Worm (Caenorhabditis elegans) whole organism, L4/young adult: Measurements from ENCODE around the gene spp-27.

Experiments used
- W03F9.2 ChIP-seq: fragments of 150-350 bp; optimal IDR thresholded peaks from 2 replicates; lab custom pipeline; 2014; ENCODE audit warnings: missing biosample characterization, missing genetic modification characterization
- dao-5 ChIP-seq: sonication (generic microtip); optimal IDR thresholded peaks from 2 replicates; lab custom pipeline; 2016; ENCODE audit warnings: missing genotype, missing genetic modification characterization, moderate library complexity, missing compliant biosample characterization
- him-1 ChIP-seq: sonication (generic microtip); optimal IDR thresholded peaks from 2 replicates; lab custom pipeline; 2016; ENCODE audit warnings: missing genotype, missing genetic modification reagents, missing genetic modification characterization, missing compliant biosample characterization

Gene spp-27

ce11 chrV:6520385-6521080, 36.4 kb downstream of the spp-27 start, which contains the start of the genes F46E10.2 and F46E10.18:
Gene F46E10.2, plus strand, starts transcription at chrV:6520435.
Gene F46E10.18, plus strand, starts transcription at chrV:6521030.
- TF ChIP-seq W03F9.2 (tag; lab: Kevin White, UChicago) (no peak), him-1 (no peak), dao-5 (tag; lab: Kevin White, UChicago) (no peak)

DNA sequence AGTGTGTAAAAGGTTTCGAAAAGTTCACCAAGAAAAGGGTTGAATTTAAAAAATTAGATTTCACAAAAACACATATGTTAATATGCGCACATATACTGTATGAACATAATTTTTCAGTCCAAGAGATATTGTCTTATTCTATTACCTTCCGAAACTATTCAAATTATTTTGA, 38.8 kb downstream of the spp-27 start, which contains the start of gene F46E10.3:
TSS of gene F46E10.3 (plus strand) at position 73 of the 172 bp plus-strand sequence.
- TF ChIP-seq dao-5 (tag; lab: Kevin White, UChicago) (no peak), W03F9.2 (tag; lab: Kevin White, UChicago) (no peak), him-1 (no peak)

DNA sequence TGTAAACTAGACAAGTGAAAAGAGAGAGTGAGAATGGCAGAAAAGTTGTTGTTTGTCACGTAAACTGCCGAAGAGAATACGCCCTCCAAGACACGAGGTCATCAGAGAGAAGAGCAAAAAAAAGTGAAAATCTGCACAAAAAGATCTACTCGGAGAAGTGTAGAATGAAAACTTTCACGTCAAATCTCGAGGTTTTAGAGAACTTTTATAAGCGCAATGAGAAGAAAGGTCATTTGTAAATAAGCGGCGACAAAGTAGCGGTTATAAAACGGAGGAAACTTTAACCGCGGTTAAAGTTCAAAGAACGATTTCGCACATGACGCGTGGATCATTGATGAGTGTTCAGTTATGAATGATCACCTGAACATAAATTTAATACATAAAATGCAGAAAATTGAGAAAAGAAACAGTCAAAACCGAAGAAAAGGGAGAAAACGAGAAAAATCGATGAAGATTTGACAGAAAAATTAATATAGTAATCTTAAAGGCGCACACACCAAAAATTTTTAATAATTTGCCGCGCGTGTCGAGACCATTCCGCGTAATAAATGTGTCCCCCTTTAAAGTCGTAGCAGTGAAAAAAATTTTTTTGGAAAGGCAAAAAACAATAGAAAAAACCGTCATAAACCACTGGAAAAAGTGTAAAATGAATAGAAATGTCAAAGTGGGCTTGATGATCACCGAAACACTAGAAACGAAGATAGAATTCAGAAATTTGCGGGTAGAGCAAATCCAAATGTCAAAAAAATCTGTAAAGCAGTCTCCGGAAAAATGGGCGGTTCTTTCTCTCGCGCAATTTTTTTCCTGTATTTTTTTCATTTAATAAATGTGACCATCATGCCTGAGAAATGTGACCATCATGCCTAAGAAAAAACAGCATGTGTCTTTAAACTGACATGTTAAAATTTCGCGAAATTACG, 39.4 kb downstream of the spp-27 start:
- no peak for TF ChIP-seq him-1
- TF ChIP-seq W03F9.2 (tag; lab: Kevin White, UChicago), result no peak
- no peak for TF ChIP-seq dao-5 (tag; lab: Kevin White, UChicago)

DNA sequence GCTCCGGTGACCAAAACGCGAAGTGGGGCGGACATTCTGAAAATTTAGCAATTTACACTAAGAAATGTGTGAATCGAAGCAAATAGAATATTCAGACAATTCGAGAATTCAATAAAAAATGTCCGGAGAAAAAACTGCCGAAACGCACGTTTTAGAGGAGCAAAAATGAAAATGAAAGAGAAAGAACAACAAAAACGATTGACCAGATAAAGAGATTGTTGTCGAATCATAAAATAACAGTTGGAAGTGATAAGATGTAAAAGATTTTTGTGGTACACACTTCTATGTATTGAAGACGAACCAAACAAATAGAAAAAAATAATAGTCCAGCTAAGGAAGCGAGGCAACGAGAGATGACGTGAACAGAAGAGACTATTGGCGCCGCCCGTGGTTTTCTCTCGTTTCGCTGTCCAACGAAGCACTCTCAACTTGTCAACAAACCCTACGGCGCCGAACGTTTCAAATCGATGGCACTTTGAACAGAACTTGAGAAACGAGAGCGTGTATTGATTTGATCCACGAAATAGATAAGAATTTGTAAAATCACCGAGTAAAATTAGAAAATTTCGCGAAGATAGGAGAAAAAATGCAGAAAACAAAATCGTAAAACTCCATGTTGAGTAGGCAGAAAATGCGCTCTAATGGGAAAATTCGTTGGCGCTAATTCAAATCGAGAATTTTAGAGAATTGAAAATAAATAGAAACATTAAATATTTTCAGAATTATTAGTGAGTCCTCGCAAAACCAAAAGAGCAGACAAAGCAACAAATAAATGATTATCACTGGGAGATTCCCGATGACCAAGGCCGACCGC, 40.2 kb downstream of the spp-27 start, which contains the start of gene mdh-1:
TSS of gene mdh-1 (minus strand) at position 36 of the 814 bp plus-strand sequence.
- no peak for TF ChIP-seq him-1
- no peak for TF ChIP-seq W03F9.2 (tag; lab: Kevin White, UChicago)
- TF ChIP-seq dao-5 (tag; lab: Kevin White, UChicago), result no peak

DNA sequence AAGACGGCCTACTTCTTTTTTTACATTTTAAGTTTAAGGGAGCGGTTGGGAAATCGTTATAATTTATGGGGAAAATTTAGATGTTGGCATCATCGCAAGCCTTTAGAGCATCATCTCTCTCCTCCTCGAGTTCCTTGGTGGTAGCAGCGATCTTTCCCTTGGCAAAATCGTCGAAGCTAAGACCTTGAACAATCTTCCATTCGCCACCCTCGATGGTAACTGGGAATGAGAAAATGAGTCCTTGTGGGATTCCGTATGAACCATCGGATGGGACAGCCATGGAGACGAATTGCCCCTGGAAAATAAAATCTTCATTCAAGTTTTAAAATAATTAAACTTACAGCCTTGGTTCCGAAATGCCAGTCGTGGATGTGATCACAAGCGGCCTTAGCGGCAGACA, 41.6 kb downstream of the spp-27 start:
- TF ChIP-seq dao-5 (tag; lab: Kevin White, UChicago) (no peak), him-1 (no peak), W03F9.2 (tag; lab: Kevin White, UChicago) (no peak)

DNA sequence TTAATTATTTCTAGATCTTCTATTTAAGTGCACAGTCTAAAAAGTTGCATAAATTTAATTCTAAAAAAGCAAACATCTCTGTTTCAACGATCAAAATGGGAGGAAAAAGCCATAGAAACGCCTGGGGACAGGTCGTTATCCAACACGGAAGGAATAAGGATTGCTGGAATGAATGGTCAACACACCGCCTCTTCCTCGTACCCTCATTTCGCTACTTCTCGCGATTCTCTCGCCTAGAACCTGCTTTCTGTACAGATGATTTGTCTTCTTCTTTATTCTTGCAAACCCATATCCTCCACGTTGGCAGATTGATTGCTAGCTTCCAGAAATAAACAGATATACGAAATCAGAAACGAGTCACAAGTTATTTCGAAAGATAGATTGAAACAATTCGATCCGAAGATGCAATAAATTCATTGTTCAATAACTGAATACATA, 42.0 kb downstream of the spp-27 start, which contains the start of gene dpy-11:
TSS of gene dpy-11 (minus strand) at position 354 of the 438 bp plus-strand sequence.
- TF ChIP-seq dao-5 (tag; lab: Kevin White, UChicago) (no peak), him-1 (no peak), W03F9.2 (tag; lab: Kevin White, UChicago) (peak; percentile 18)

DNA sequence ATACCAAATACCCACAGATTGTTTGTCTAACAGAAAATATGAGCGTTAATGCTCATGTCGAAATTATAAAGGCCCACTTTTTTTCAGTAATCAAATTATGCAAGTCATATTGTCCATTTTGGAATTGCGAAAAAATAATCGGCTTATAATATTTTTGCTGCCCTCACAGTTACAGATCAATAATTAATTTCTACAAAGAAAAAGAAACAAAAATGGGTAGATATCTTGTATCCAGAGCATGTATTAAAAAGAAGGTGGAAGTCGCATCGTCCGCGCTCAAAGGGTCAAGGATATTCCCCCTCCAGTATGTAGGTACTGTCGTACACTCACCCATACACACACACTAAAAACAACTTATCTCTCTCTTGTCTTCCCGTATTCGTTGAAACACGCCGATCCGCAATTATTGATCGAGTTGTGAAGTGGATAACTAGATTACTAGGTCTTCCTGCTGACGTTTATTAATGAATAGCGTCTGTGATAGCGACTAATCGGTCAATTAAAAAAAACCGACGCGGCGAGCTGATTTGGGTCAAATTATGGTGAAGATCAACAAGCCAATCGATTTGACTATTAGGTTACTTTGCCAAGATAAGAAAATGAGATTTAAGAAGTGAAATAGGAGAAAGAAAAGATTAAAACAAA, 43.0 kb downstream of the spp-27 start:
- TF ChIP-seq him-1 (no peak), W03F9.2 (tag; lab: Kevin White, UChicago) (no peak), dao-5 (tag; lab: Kevin White, UChicago) (no peak)

- TF ChIP-seq him-1 (no peak), dao-5 (tag; lab: Kevin White, UChicago) (no peak), W03F9.2 (tag; lab: Kevin White, UChicago) (no peak)
Observed at ce11 chrV:6513356-6513755, 43.6 kb downstream of the spp-27 start.

DNA sequence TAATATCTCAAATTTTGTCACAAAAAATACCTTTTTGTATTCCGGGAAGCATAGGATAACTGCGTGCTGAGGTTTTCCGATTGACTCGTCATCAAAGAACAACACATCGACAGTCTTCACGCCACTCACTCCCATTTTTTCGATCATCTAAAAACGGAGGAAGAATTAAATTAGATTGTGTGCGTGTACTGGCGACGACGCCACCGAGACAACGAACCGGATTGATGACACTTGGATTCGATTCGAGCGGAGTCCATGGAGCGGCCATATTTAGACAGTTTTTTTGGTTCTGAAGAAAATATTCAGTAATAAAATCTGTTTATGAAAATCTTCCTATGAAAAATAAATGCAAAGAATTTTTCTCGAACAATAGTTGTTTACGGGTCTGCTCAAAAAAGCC, 45.8 kb downstream of the spp-27 start, which contains the start of gene ubh-1:
TSS of gene ubh-1 (minus strand) at position 289 of the 400 bp plus-strand sequence.
- TF ChIP-seq him-1 (no peak), W03F9.2 (tag; lab: Kevin White, UChicago) (no peak), dao-5 (tag; lab: Kevin White, UChicago) (no peak)

DNA sequence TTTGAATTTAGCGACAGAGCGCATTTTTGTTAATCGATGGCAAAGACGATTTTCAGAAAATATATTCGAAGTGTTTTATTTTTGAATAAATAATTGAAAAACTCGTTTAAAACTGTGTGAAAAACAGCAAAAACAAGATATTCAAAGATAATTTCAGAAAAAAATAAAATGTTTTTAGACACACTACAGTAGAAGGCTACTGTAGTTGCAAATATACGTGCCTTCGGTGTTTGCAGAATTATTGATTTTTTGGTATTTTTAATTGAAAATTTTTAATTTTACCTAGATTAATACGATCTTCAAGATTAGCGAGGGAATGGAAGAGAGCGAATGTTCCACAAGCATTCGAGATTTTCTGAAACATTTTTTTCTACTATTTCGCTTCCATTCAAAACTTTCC, 46.3 kb downstream of the spp-27 start:
- TF ChIP-seq him-1 (no peak), dao-5 (tag; lab: Kevin White, UChicago) (no peak), W03F9.2 (tag; lab: Kevin White, UChicago) (no peak)

DNA sequence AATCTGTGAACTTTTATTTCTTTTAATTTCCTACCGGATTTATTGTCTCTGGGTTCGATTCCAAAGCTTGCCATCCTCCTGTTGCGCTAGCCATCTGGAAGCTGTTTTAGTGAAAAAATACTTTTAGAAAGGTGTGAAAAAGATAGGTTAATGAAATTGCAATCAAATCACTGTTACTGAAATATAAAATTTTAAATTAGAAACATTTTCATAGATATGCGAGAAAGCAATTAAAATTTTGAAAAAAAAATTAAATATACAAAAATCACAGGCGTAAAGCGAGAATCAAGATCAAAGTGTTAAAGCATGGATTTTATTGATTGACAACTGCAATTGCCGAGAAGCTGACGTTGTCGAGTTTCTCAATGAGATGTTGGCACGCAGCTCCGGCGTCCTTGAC, 47.2 kb downstream of the spp-27 start, which contains the start of gene ubh-2:
TSS of gene ubh-2 (minus strand) at position 101 of the 400 bp plus-strand sequence.
- TF ChIP-seq W03F9.2 (tag; lab: Kevin White, UChicago), result no peak
- TF ChIP-seq dao-5 (tag; lab: Kevin White, UChicago), result no peak
- TF ChIP-seq him-1, result no peak

DNA sequence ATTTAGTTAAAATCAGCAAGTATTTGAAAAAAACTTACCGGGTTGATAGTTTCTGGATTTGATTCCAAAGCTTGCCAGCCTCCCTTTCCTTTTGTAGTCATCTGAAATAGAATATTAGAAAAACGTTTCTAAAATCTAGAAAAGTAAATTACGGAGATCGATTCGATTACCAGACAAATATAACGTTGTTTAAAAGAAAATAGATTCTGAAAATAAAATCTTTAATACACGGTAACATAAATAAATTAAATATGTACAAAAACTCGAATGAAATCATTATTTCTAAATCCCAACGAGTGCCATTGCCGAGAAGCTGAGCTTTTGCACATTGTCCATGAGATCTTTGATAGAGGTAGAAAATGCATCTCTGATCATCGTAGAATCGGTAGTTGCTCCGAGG, 48.2 kb downstream of the spp-27 start, which contains the start of gene ubh-3:
TSS of gene ubh-3 (minus strand) at position 101 of the 400 bp plus-strand sequence.
- TF ChIP-seq W03F9.2 (tag; lab: Kevin White, UChicago), result no peak
- TF ChIP-seq him-1, result no peak
- TF ChIP-seq dao-5 (tag; lab: Kevin White, UChicago), result no peak
